Worm (Caenorhabditis elegans) whole organism, mixed stage, embryonic: ENCODE measurements around the gene mam-7.

Source experiments
- bed-3 ChIP-seq: fragments of 200-800 bp; sonication (Bioruptor generic); optimal IDR thresholded peaks from 3 replicates; lab custom pipeline; 2018; ENCODE audit warnings: mild to moderate bottlenecking, missing genetic modification characterization, moderate library complexity, missing compliant biosample characterization
- blmp-1 ChIP-seq: fragments of 150-350 bp; optimal IDR thresholded peaks from 2 replicates; lab custom pipeline; 2014; ENCODE audit warnings: missing biosample characterization, missing genetic modification characterization
- elt-1 ChIP-seq: sonication (generic microtip); optimal IDR thresholded peaks from 2 replicates; lab custom pipeline; 2017; ENCODE audit warnings: missing genetic modification characterization, mild to moderate bottlenecking, missing compliant biosample characterization, antibody characterized with exemption, moderate library complexity, borderline replicate concordance; ENCODE audit not compliant: insufficient read depth
- ham-2 ChIP-seq: fragments of 200-800 bp; sonication (Bioruptor generic); optimal IDR thresholded peaks from 2 replicates; lab custom pipeline; 2018; ENCODE audit warnings: mild to moderate bottlenecking, missing genetic modification characterization, missing compliant biosample characterization
- lin-13 ChIP-seq: fragments of 150-350 bp; optimal IDR thresholded peaks from 2 replicates; lab custom pipeline; 2014; ENCODE audit warnings: missing biosample characterization, missing genetic modification characterization
- mep-1 ChIP-seq: fragments of 150-350 bp; optimal IDR thresholded peaks from 2 replicates; lab custom pipeline; 2017; ENCODE audit warnings: missing biosample characterization, missing genetic modification reagents, missing genetic modification characterization, inconsistent platforms
- nhr-12 ChIP-seq: fragments of 150-350 bp; optimal IDR thresholded peaks from 2 replicates; lab custom pipeline; 2014; ENCODE audit warnings: missing biosample characterization, missing genetic modification characterization
- nhr-237 ChIP-seq: fragments of 150-350 bp; optimal IDR thresholded peaks from 2 replicates; lab custom pipeline; 2014; ENCODE audit warnings: missing biosample characterization, missing genetic modification characterization
- snpc-4 ChIP-seq: fragments of 150-350 bp; optimal IDR thresholded peaks from 2 replicates; lab custom pipeline; 2014; ENCODE audit warnings: missing biosample characterization, missing genetic modification characterization
- sptf-1 ChIP-seq: sonication (generic microtip); optimal IDR thresholded peaks from 2 replicates; lab custom pipeline; 2017; ENCODE audit warnings: mild to moderate bottlenecking, missing genetic modification characterization, moderate library complexity, missing compliant biosample characterization
- unc-120 ChIP-seq: sonication (generic microtip); optimal IDR thresholded peaks from 2 replicates; lab custom pipeline; 2017; ENCODE audit warnings: missing genetic modification characterization, missing compliant biosample characterization; ENCODE audit not compliant: poor library complexity, severe bottlenecking
- unc-62 ChIP-seq: fragments of 150-350 bp; optimal IDR thresholded peaks from 2 replicates; lab custom pipeline; 2014; ENCODE audit warnings: missing biosample characterization, missing genetic modification reagents, missing genetic modification characterization
- ztf-11 ChIP-seq: fragments of 150-350 bp; optimal IDR thresholded peaks from 2 replicates; lab custom pipeline; 2014; ENCODE audit warnings: missing biosample characterization, missing genetic modification characterization

- no peak for TF ChIP-seq snpc-4 (tag; lab: Kevin White, UChicago)
- TF ChIP-seq lin-13, result no peak
- TF ChIP-seq elt-1 (tag; lab: Kevin White, UChicago), result no peak
- no peak for TF ChIP-seq sptf-1 (tag; lab: Kevin White, UChicago)
- no peak for TF ChIP-seq unc-62
- no peak for TF ChIP-seq nhr-12
- TF ChIP-seq nhr-237 (tag; lab: Kevin White, UChicago), result no peak
- no peak for TF ChIP-seq mep-1
- TF ChIP-seq ztf-11, result no peak
- no peak for TF ChIP-seq bed-3
- TF ChIP-seq blmp-1, result no peak
- no peak for TF ChIP-seq ham-2 (GFP tag; lab: Kevin White, UChicago)
- TF ChIP-seq unc-120 (tag; lab: Kevin White, UChicago), result no peak
These were observed 10.8 kb downstream of the mam-7 start for ce11 chrIII:9903694-9904292.
